Fruit fly (Drosophila melanogaster) whole organism, embryonic: ENCODE results near the gene CG15040.

Experiments
- Abd-B ChIP-seq: fragments of 200-800 bp; sonication (Bioruptor generic); optimal IDR thresholded peaks from 2 replicates; lab custom pipeline; 2018; ENCODE audit warnings: missing biosample characterization, mild to moderate bottlenecking, missing genetic modification characterization, moderate library complexity
- B-H1 ChIP-seq: fragments of 200-800 bp; sonication (Bioruptor generic); IDR thresholded peaks from 3 replicates; pipeline ENCODE4 v1.3.6; 2022; ENCODE audit warnings: missing biosample characterization, missing genetic modification characterization
- BtbVII ChIP-seq: fragments of 200-800 bp; sonication (Bioruptor generic); optimal IDR thresholded peaks from 3 replicates; lab custom pipeline; 2017; ENCODE audit warnings: missing biosample characterization, mild to moderate bottlenecking, missing genetic modification characterization
- CG10321 ChIP-seq: fragments of 200-800 bp; sonication (Bioruptor generic); IDR thresholded peaks from 2 replicates; pipeline ENCODE4 v1.3.6; 2022; ENCODE audit warnings: missing biosample characterization, missing genetic modification characterization
- CG10543 ChIP-seq: fragments of 200-800 bp; sonication (Bioruptor generic); optimal IDR thresholded peaks from 3 replicates; lab custom pipeline; 2017; ENCODE audit warnings: missing biosample characterization, mild to moderate bottlenecking, missing genetic modification characterization, moderate library complexity
- CG11723 ChIP-seq: fragments of 200-800 bp; sonication (Bioruptor generic); optimal IDR thresholded peaks from 2 replicates; lab custom pipeline; 2017; ENCODE audit warnings: missing biosample characterization, mild to moderate bottlenecking, missing genetic modification characterization
- CG13296 ChIP-seq: fragments of 200-800 bp; sonication (Bioruptor generic); optimal IDR thresholded peaks from 3 replicates; lab custom pipeline; 2018; ENCODE audit warnings: missing biosample characterization, mild to moderate bottlenecking, missing genetic modification characterization
- CG13424 ChIP-seq: fragments of 200-800 bp; sonication (Bioruptor generic); optimal IDR thresholded peaks from 2 replicates; lab custom pipeline; 2019; ENCODE audit warnings: missing biosample characterization, mild to moderate bottlenecking, missing genetic modification characterization, moderate library complexity
- CG2116 ChIP-seq: fragments of 200-800 bp; sonication (Bioruptor generic); optimal IDR thresholded peaks from 3 replicates; lab custom pipeline; 2018; ENCODE audit warnings: missing biosample characterization, mild to moderate bottlenecking, missing genetic modification characterization
- CG30403 ChIP-seq: fragments of 200-800 bp; sonication (Bioruptor generic); optimal IDR thresholded peaks from 3 replicates; lab custom pipeline; 2016; ENCODE audit warnings: missing biosample characterization, missing genetic modification characterization
- CG34422 ChIP-seq: fragments of 200-800 bp; sonication (Bioruptor generic); IDR thresholded peaks from 3 replicates; pipeline ENCODE4 v1.3.6; 2022; ENCODE audit warnings: missing biosample characterization, missing genetic modification characterization
- CG4617 ChIP-seq: fragments of 200-800 bp; sonication (Bioruptor generic); optimal IDR thresholded peaks from 3 replicates; lab custom pipeline; 2016; ENCODE audit warnings: missing biosample characterization, missing genetic modification characterization, borderline replicate concordance
- CG8388 ChIP-seq: fragments of 200-800 bp; sonication (Bioruptor generic); optimal IDR thresholded peaks from 2 replicates; lab custom pipeline; 2019; ENCODE audit warnings: missing biosample characterization, mild to moderate bottlenecking, missing genetic modification characterization, moderate library complexity
- CG8478 ChIP-seq: fragments of >200 bp; optimal IDR thresholded peaks from 2 replicates; lab custom pipeline; 2018
- CG8765 ChIP-seq: fragments of 200-800 bp; sonication (Bioruptor generic); IDR thresholded peaks from 2 replicates; pipeline ENCODE4 v1.3.6; 2022; ENCODE audit warnings: missing biosample characterization, missing genetic modification characterization
- CG9437 ChIP-seq: fragments of 200-800 bp; sonication (Bioruptor generic); optimal IDR thresholded peaks from 2 replicates; lab custom pipeline; 2018; ENCODE audit warnings: missing biosample characterization, mild to moderate bottlenecking, missing genetic modification characterization
- CG9817 ChIP-seq: fragments of 200-800 bp; sonication (Bioruptor generic); optimal IDR thresholded peaks from 2 replicates; lab custom pipeline; 2018; ENCODE audit warnings: missing biosample characterization, mild to moderate bottlenecking, missing genetic modification characterization, moderate library complexity
- Dref ChIP-seq: fragments of 200-800 bp; sonication (Bioruptor generic); IDR thresholded peaks from 2 replicates; pipeline ENCODE4 v1.3.6; 2022; ENCODE audit warnings: missing biosample characterization, missing genetic modification characterization
- GATAe ChIP-seq: fragments of 200-800 bp; sonication (Bioruptor generic); conservative IDR thresholded peaks from 2 replicates; pipeline ENCODE4 v1.3.6; 2022; ENCODE audit warnings: missing biosample characterization, missing genetic modification characterization
- Gug ChIP-seq: fragments of 200-800 bp; sonication (Bioruptor generic); IDR thresholded peaks from 4 replicates; pipeline ENCODE4 v1.3.6; 2022; ENCODE audit warnings: missing biosample characterization, missing genetic modification characterization
- Hey ChIP-seq: fragments of 200-800 bp; sonication (Bioruptor generic); optimal IDR thresholded peaks from 3 replicates; lab custom pipeline; 2018; ENCODE audit warnings: missing biosample characterization, mild to moderate bottlenecking, missing genetic modification characterization
- HmgZ ChIP-seq: fragments of 200-800 bp; sonication (Bioruptor generic); optimal IDR thresholded peaks from 2 replicates; lab custom pipeline; 2018; ENCODE audit warnings: missing biosample characterization, mild to moderate bottlenecking, missing genetic modification characterization
- Hr51 ChIP-seq, 2 experiments: fragments of 200-800 bp; sonication (Bioruptor generic); optimal IDR thresholded peaks; 2 replicates in 1 of 2; 3 replicates in 1 of 2; lab custom pipeline; 2016 to 2018; ENCODE audit warnings: missing biosample characterization in 2 of 2, missing genetic modification characterization in 2 of 2, mild to moderate bottlenecking in 1 of 2, moderate library complexity in 1 of 2
- Med ChIP-seq: fragments of 200-800 bp; sonication (Bioruptor generic); peaks from one replicate; lab custom pipeline; 2016; ENCODE audit warnings: missing biosample characterization, missing genetic modification characterization, mild to moderate bottlenecking, inconsistent platforms, moderate library complexity
- Meics ChIP-seq: fragments of 200-800 bp; sonication (Bioruptor generic); optimal IDR thresholded peaks from 2 replicates; lab custom pipeline; 2017; ENCODE audit warnings: missing biosample characterization, mild to moderate bottlenecking, missing genetic modification characterization
- Neu2 ChIP-seq: fragments of 200-800 bp; sonication (Bioruptor generic); optimal IDR thresholded peaks from 3 replicates; lab custom pipeline; 2016; ENCODE audit warnings: missing biosample characterization, missing genetic modification characterization, borderline replicate concordance
- NfI ChIP-seq: fragments of 200-800 bp; sonication (Bioruptor generic); optimal IDR thresholded peaks from 3 replicates; lab custom pipeline; 2018; ENCODE audit warnings: missing biosample characterization, mild to moderate bottlenecking, missing genetic modification characterization, moderate library complexity
- Sin3A ChIP-seq: fragments of >200 bp; optimal IDR thresholded peaks from 2 replicates; lab custom pipeline; 2018
- Trl ChIP-seq, 3 experiments: fragments of >200 bp in 2 of 3; fragments of 200-800 bp in 1 of 3; sonication (Bioruptor generic) in 1 of 3; optimal IDR thresholded peaks; 2 replicates in 1 of 3; 3 replicates in 2 of 3; lab custom pipeline; 2016 to 2017; ENCODE audit warnings: missing biosample characterization in 1 of 3, missing genetic modification characterization in 1 of 3
- Usf ChIP-seq: fragments of 200-800 bp; sonication (Bioruptor generic); optimal IDR thresholded peaks from 2 replicates; lab custom pipeline; 2017; ENCODE audit warnings: missing genotype, missing biosample characterization, missing genetic modification characterization
- YL-1 ChIP-seq: fragments of 200-800 bp; sonication (Bioruptor generic); optimal IDR thresholded peaks from 3 replicates; lab custom pipeline; 2017; ENCODE audit warnings: missing biosample characterization, mild to moderate bottlenecking, missing genetic modification characterization
- ash1 ChIP-seq: fragments of 200-800 bp; sonication (Bioruptor generic); optimal IDR thresholded peaks from 2 replicates; lab custom pipeline; 2018; ENCODE audit warnings: missing biosample characterization, mild to moderate bottlenecking, missing genetic modification characterization
- bowl ChIP-seq: fragments of 200-800 bp; sonication (Bioruptor generic); IDR thresholded peaks from 2 replicates; pipeline ENCODE4 v1.3.6; 2022; ENCODE audit warnings: missing biosample characterization, missing genetic modification characterization
- corto ChIP-seq: fragments of 200-800 bp; sonication (Bioruptor generic); optimal IDR thresholded peaks from 2 replicates; lab custom pipeline; 2016; ENCODE audit warnings: missing biosample characterization, mild to moderate bottlenecking, missing genetic modification characterization, moderate library complexity
- croc ChIP-seq: fragments of 200-800 bp; sonication (Bioruptor generic); conservative IDR thresholded peaks from 3 replicates; pipeline ENCODE4 v1.3.6; 2022; ENCODE audit warnings: missing biosample characterization, missing genetic modification characterization
- hbn ChIP-seq: fragments of 200-800 bp; sonication (Bioruptor generic); IDR thresholded peaks from 2 replicates; pipeline ENCODE4 v1.3.6; 2022; ENCODE audit warnings: missing biosample characterization, missing genetic modification characterization; ENCODE audit not compliant: partially characterized antibody
- her ChIP-seq: fragments of 200-800 bp; sonication (Bioruptor generic); optimal IDR thresholded peaks from 2 replicates; lab custom pipeline; 2016; ENCODE audit warnings: missing biosample characterization, missing genetic modification characterization
- lola ChIP-seq, 3 experiments: fragments of >200 bp in 2 of 3; fragments of 200-800 bp in 1 of 3; sonication (Bioruptor generic) in 1 of 3; optimal IDR thresholded peaks; 2 replicates each; lab custom pipeline; 2017 to 2019; ENCODE audit warnings: missing biosample characterization in 3 of 3, missing genetic modification characterization in 3 of 3, mild to moderate bottlenecking in 1 of 3, moderate library complexity in 1 of 3
- nmo ChIP-seq: fragments of 200-800 bp; sonication (Bioruptor generic); optimal IDR thresholded peaks from 2 replicates; lab custom pipeline; 2018; ENCODE audit warnings: missing biosample characterization, mild to moderate bottlenecking, missing genetic modification characterization, moderate library complexity
- phol ChIP-seq: fragments of 200-800 bp; sonication (Bioruptor generic); optimal IDR thresholded peaks from 3 replicates; lab custom pipeline; 2018; ENCODE audit warnings: missing biosample characterization, mild to moderate bottlenecking, missing genetic modification characterization, moderate library complexity
- pzg ChIP-seq: fragments of 200-800 bp; sonication (Bioruptor generic); optimal IDR thresholded peaks from 3 replicates; lab custom pipeline; 2018; ENCODE audit warnings: missing biosample characterization, mild to moderate bottlenecking, missing genetic modification characterization, moderate library complexity
- ro ChIP-seq: fragments of 200-800 bp; sonication (Bioruptor generic); IDR thresholded peaks from 2 replicates; pipeline ENCODE4 v1.3.6; 2022; ENCODE audit warnings: missing biosample characterization, missing genetic modification characterization
- row ChIP-seq: fragments of 200-800 bp; sonication (Bioruptor generic); IDR thresholded peaks from 3 replicates; pipeline ENCODE4 v1.3.6; 2022; ENCODE audit warnings: missing biosample characterization, missing genetic modification characterization
- seq ChIP-seq: fragments of 200-800 bp; sonication (Bioruptor generic); IDR thresholded peaks from 2 replicates; pipeline ENCODE4 v1.3.6; 2022; ENCODE audit warnings: missing biosample characterization, missing genetic modification characterization
- sna ChIP-seq: fragments of 200-800 bp; sonication (Bioruptor generic); IDR thresholded peaks from 2 replicates; pipeline ENCODE4 v1.3.6; 2022; ENCODE audit warnings: missing biosample characterization, missing genetic modification characterization; ENCODE audit not compliant: partially characterized antibody
- ssp ChIP-seq: fragments of 200-800 bp; sonication (Bioruptor generic); IDR thresholded peaks from 2 replicates; pipeline ENCODE4 v1.3.6; 2022; ENCODE audit warnings: missing biosample characterization, missing genetic modification characterization
- stwl ChIP-seq: fragments of 200-800 bp; sonication (Bioruptor generic); optimal IDR thresholded peaks from 3 replicates; lab custom pipeline; 2018; ENCODE audit warnings: missing biosample characterization, mild to moderate bottlenecking, missing genetic modification characterization, moderate library complexity
- tll ChIP-seq, 2 experiments: fragments of 200-800 bp in 1 of 2; fragments of >200 bp in 1 of 2; sonication (Bioruptor generic) in 1 of 2; optimal IDR thresholded peaks; 2 replicates each; lab custom pipeline; 2017 to 2019; ENCODE audit warnings: missing biosample characterization in 2 of 2, missing genetic modification characterization in 2 of 2, mild to moderate bottlenecking in 1 of 2, moderate library complexity in 1 of 2
- unc-4 ChIP-seq: fragments of 200-800 bp; sonication (Bioruptor generic); IDR thresholded peaks from 2 replicates; pipeline ENCODE4 v1.3.6; 2022; ENCODE audit warnings: missing biosample characterization, missing genetic modification characterization; ENCODE audit not compliant: partially characterized antibody

The CG15040 gene

dm6 chrX:18657502-18657947 lies 40.1 kb upstream of the CG15040 start, which contains the start of gene fu (continued):
- TF ChIP-seq CG30403 (peak; percentile 6), tll (GFP tag; optimal IDR thresholded peaks at IDR 0.05; lab: Kevin White, UChicago) (peak in 1 of 2 experiments; percentile 39), CG13296 (GFP tag; lab: Kevin White, UChicago) (peak; percentile 10), nmo (peak; percentile 13), YL-1 (peak; percentile 2), CG11723 (GFP tag; lab: Kevin White, UChicago) (no peak), CG2116 (GFP tag; lab: Kevin White, UChicago) (peak; percentile 39), CG13424 (tag; lab: Kevin White, UChicago) (peak; percentile 47), croc (GFP tag; lab: Robert Waterston, UW) (no peak), CG10543 (GFP tag; lab: Kevin White, UChicago) (no peak), NfI (GFP tag; lab: Kevin White, UChicago) (peak; percentile 43), ssp (no peak), Neu2 (peak; percentile 99), Usf (GFP tag; lab: Kevin White, UChicago) (no peak), phol (peak; percentile 20)

DNA sequence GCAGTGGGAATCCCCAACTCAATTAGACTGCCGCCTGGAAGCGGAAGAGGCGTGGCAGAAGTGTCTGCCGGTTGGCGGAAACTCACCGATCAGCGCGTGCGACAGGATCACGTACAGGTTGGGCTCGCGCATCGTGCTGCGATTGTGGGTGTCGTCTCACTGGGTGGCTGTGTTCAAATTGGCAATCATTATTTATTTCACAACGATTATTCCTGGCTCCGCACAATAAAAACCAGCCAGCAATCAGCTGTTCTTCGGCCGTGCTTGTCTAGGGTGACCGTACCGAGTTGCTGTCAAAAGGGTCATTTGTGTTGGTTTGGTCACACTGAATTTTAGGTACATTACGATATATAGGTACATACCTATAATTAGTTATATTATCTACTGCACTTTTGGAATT lies 39.6 kb upstream of the CG15040 start, which contains the start of gene CG6659:
Gene CG6659, minus strand, starts transcription at position 275 of the 400 bp plus-strand sequence.
- TF ChIP-seq BtbVII (no peak), ash1 (no peak), CG4617 (peak; percentile 24), row (peak; percentile 87), CG10321 (GFP tag; lab: Robert Waterston, UW) (no peak), B-H1 (GFP tag; lab: Robert Waterston, UW) (no peak), Meics (GFP tag; lab: Kevin White, UChicago) (no peak), Trl (optimal IDR thresholded peaks at IDR 0.05; lab: Kevin White, UChicago) (no peak), Trl (GFP tag; optimal IDR thresholded peaks at IDR 0.05; lab: Kevin White, UChicago) (no peak), lola (GFP tag; optimal IDR thresholded peaks at IDR 0.05; lab: Kevin White, UChicago) (no peak), her (GFP tag; lab: Kevin White, UChicago) (no peak), Sin3A (lab: Kevin White, UChicago) (peak; percentile 28), GATAe (GFP tag; lab: Robert Waterston, UW) (no peak), seq (GFP tag; lab: Robert Waterston, UW) (no peak), Hey (tag; lab: Kevin White, UChicago) (no peak), corto (no peak), CG34422 (GFP tag; lab: Robert Waterston, UW) (0 out of 3 replicates have a peak, but pooled peaks have one; percentile 33), Med (GFP tag; lab: Kevin White, UChicago) (peak; percentile 53), pzg (peak; percentile 42), CG9817 (tag; lab: Kevin White, UChicago) (no peak), hbn (peak; percentile 15; the same call in 1 of the 2 replicates), CG11723 (GFP tag; lab: Kevin White, UChicago) (no peak), CG8388 (no peak), unc-4 (GFP tag; lab: Robert Waterston, UW) (no peak; the same call in 1 of the 2 replicates), Hr51 (GFP tag; optimal IDR thresholded peaks at IDR 0.05; lab: Kevin White, UChicago) (no peak), stwl (tag; lab: Kevin White, UChicago) (peak; percentile 11), sna (GFP tag; lab: Robert Waterston, UW) (peak; percentile 46; the same call in 1 of the 2 replicates), CG8478 (lab: Kevin White, UChicago) (no peak), CG9437 (GFP tag; lab: Kevin White, UChicago) (no peak), Dref (GFP tag; lab: Robert Waterston, UW) (no peak), CG8765 (GFP tag; lab: Robert Waterston, UW) (no peak), Abd-B (GFP tag; lab: Kevin White, UChicago) (no peak), ro (GFP tag; lab: Robert Waterston, UW) (no peak), bowl (GFP tag; lab: Robert Waterston, UW) (0 out of 2 replicates have a peak, but pooled peaks have one; percentile 19), HmgZ (tag; lab: Kevin White, UChicago) (no peak), Gug (GFP tag; lab: Robert Waterston, UW) (no peak)
